Worm (Caenorhabditis elegans) whole organism, late embryonic: ENCODE measurements around the gene msra-1.

Source experiments
- ama-1 ChIP-seq: fragments of 150-350 bp; optimal IDR thresholded peaks from 2 replicates; lab custom pipeline; 2014
- ceh-9 ChIP-seq: sonication (generic microtip); optimal IDR thresholded peaks from 2 replicates; lab custom pipeline; 2016; ENCODE audit warnings: mild to moderate bottlenecking, missing genetic modification characterization, inconsistent platforms, missing compliant biosample characterization
- elt-2 ChIP-seq: sonication (generic microtip); optimal IDR thresholded peaks from 2 replicates; lab custom pipeline; 2016; ENCODE audit warnings: missing genetic modification reagents, missing genetic modification characterization, missing compliant biosample characterization
- pag-3 ChIP-seq: sonication (generic microtip); optimal IDR thresholded peaks from 2 replicates; lab custom pipeline; 2016; ENCODE audit warnings: missing compliant biosample characterization, missing genetic modification characterization, borderline replicate concordance

ce11 chrII:7357176-7357575, 6.7 kb downstream of the msra-1 start:
- TF ChIP-seq pag-3 (tag; lab: Kevin White, UChicago) = no peak
- no peak for TF ChIP-seq elt-2 (tag; lab: Kevin White, UChicago)
- TF ChIP-seq ama-1 (lab: Kevin White, UChicago) = no peak
- no peak for TF ChIP-seq ceh-9
